Worm (Caenorhabditis elegans) whole organism, midembryonic: ENCODE results near the gene pqn-73.

Source experiments
- cog-1 ChIP-seq: sonication (generic microtip); optimal IDR thresholded peaks from 2 replicates; lab custom pipeline; 2016; ENCODE audit warnings: missing genetic modification characterization, missing compliant biosample characterization
- flt-1 ChIP-seq: fragments of 200-800 bp; sonication (Bioruptor generic); IDR thresholded peaks from 2 replicates; pipeline ENCODE4 v1.3.6; 2022; ENCODE audit warnings: missing genetic modification characterization, missing compliant biosample characterization
- klf-2 ChIP-seq: fragments of 200-800 bp; sonication (Bioruptor generic); conservative IDR thresholded peaks from 2 replicates; pipeline ENCODE4 v1.3.6; 2022; ENCODE audit warnings: missing genetic modification reagents, missing genetic modification characterization, missing compliant biosample characterization
- ref-1 ChIP-seq: fragments of 200-800 bp; sonication (Bioruptor generic); conservative IDR thresholded peaks from 2 replicates; pipeline ENCODE4 v1.3.6; 2022; ENCODE audit warnings: missing genetic modification reagents, missing genetic modification characterization, missing compliant biosample characterization

DNA sequence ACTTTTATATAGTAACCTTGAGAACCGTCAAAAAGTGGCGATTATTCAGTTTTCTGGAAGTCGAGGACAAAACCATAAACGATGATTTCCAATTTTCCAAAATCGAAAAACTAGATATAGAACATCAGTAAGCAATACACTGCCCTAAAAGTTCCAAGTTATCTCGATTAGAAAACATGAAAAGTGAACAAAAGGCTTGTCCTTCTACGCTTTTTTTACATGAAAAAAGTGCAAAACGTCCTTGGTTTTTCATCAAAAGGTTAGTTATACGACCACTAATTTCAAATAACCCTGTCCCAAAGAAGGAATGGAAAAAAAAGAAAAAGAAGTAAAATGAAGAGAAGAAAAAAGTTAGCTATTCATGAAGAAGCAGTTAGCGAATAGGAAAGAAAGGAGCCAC is 45.4 kb downstream of the pqn-73 start:
- TF ChIP-seq ref-1 (GFP tag; lab: Robert Waterston, UW) (no peak), cog-1 (tag; lab: Kevin White, UChicago) (no peak), klf-2 (GFP tag; lab: Robert Waterston, UW) (no peak), flt-1 (GFP tag; lab: Robert Waterston, UW) (no peak)
